Worm (Caenorhabditis elegans) whole organism, early embryonic: ENCODE results near the gene Y38E10A.3.

Experiments
- hmg-4 ChIP-seq: fragments of 200-800 bp; sonication (Bioruptor generic); optimal IDR thresholded peaks from 2 replicates; lab custom pipeline; 2018; ENCODE audit warnings: mild to moderate bottlenecking, missing genetic modification characterization, missing compliant biosample characterization
- tbx-37 ChIP-seq: fragments of 200-800 bp; sonication (Bioruptor generic); conservative IDR thresholded peaks from 2 replicates; pipeline ENCODE4 v1.3.6; 2022; ENCODE audit warnings: missing genetic modification reagents, missing genetic modification characterization, missing compliant biosample characterization

- no peak for TF ChIP-seq tbx-37 (GFP tag; lab: Robert Waterston, UW)
- TF ChIP-seq hmg-4 = no peak
Measured at ce11 chrII:12542594-12542997, 32.0 kb downstream of the Y38E10A.3 start.
